Worm (Caenorhabditis elegans) whole organism, late embryonic: ENCODE measurements around the gene H12I13.6.

Experiments used
- T23F11.4 ChIP-seq: fragments of 200-800 bp; sonication (Bioruptor generic); optimal IDR thresholded peaks from 2 replicates; lab custom pipeline; 2018; ENCODE audit warnings: mild to moderate bottlenecking, missing genetic modification characterization, missing compliant biosample characterization
- ama-1 ChIP-seq: fragments of 150-350 bp; optimal IDR thresholded peaks from 2 replicates; lab custom pipeline; 2014
- ceh-24 ChIP-seq: sonication (generic microtip); optimal IDR thresholded peaks from 2 replicates; lab custom pipeline; 2016; ENCODE audit warnings: mild to moderate bottlenecking, missing genetic modification characterization, missing compliant biosample characterization
- ceh-9 ChIP-seq: sonication (generic microtip); optimal IDR thresholded peaks from 2 replicates; lab custom pipeline; 2016; ENCODE audit warnings: mild to moderate bottlenecking, missing genetic modification characterization, inconsistent platforms, missing compliant biosample characterization
- hlh-6 ChIP-seq: sonication (generic microtip); optimal IDR thresholded peaks from 2 replicates; lab custom pipeline; 2016; ENCODE audit warnings: missing genotype, missing genetic modification characterization, missing compliant biosample characterization
- madf-2 ChIP-seq: sonication (generic microtip); optimal IDR thresholded peaks from 2 replicates; lab custom pipeline; 2017; ENCODE audit warnings: missing genetic modification characterization, missing compliant biosample characterization
- nfya-1 ChIP-seq: sonication (generic microtip); optimal IDR thresholded peaks from 2 replicates; lab custom pipeline; 2017; ENCODE audit warnings: missing genetic modification characterization, mild to moderate bottlenecking, missing compliant biosample characterization, antibody characterized with exemption, moderate library complexity
- nhr-11 ChIP-seq: fragments of 150-350 bp; optimal IDR thresholded peaks from 2 replicates; lab custom pipeline; 2014; ENCODE audit warnings: missing biosample characterization, missing genetic modification characterization
- pqm-1 ChIP-seq: sonication (generic microtip); optimal IDR thresholded peaks from 2 replicates; lab custom pipeline; 2016; ENCODE audit warnings: missing genetic modification characterization, missing compliant biosample characterization
- pros-1 ChIP-seq: fragments of 150-350 bp; optimal IDR thresholded peaks from 2 replicates; lab custom pipeline; 2014; ENCODE audit warnings: missing biosample characterization, missing genetic modification reagents, missing genetic modification characterization
- sdc-2 ChIP-seq: sonication (generic microtip); optimal IDR thresholded peaks from 2 replicates; lab custom pipeline; 2016; ENCODE audit warnings: missing genotype, missing genetic modification characterization, missing compliant biosample characterization

ce11 chrII:6046023-6046631 is 31.6 kb upstream of the H12I13.6 start:
- no peak for TF ChIP-seq ama-1 (lab: Kevin White, UChicago)
- TF ChIP-seq madf-2 (tag; lab: Kevin White, UChicago): no peak
- no peak for TF ChIP-seq ceh-24 (tag; lab: Kevin White, UChicago)
- no peak for TF ChIP-seq ceh-9 (tag; lab: Kevin White, UChicago)
- no peak for TF ChIP-seq pros-1 (tag; lab: Kevin White, UChicago)
- TF ChIP-seq sdc-2 (tag; lab: Kevin White, UChicago): no peak
- TF ChIP-seq T23F11.4: no peak
- no peak for TF ChIP-seq pqm-1 (tag; lab: Kevin White, UChicago)
- no peak for TF ChIP-seq hlh-6 (tag; lab: Kevin White, UChicago)
- no peak for TF ChIP-seq nhr-11 (tag; lab: Kevin White, UChicago)
- TF ChIP-seq nfya-1 (tag; lab: Kevin White, UChicago): no peak
